Fruit fly (Drosophila melanogaster): ENCODE measurements around the gene CG5114.

Gene CG5114

dm6 chr3L:14945961-14946466 lies 36.6 kb upstream of the CG5114 start, which contains the start of gene BobA:
Gene BobA, minus strand, starts transcription at chr3L:14946125.
- TF ChIP-seq CG15336 (GFP tag; IDR thresholded peaks at IDR 0.05) (no peak), CG31627 (GFP tag; optimal IDR thresholded peaks at IDR 0.05) (no peak), fkh (GFP tag; optimal IDR thresholded peaks at IDR 0.05) (no peak), CG4318 (GFP tag; optimal IDR thresholded peaks at IDR 0.05) (no peak), Met (GFP tag; optimal IDR thresholded peaks at IDR 0.05) (no peak), lz (GFP tag; optimal IDR thresholded peaks at IDR 0.05) (no peak), Hr38 (GFP tag; optimal IDR thresholded peaks at IDR 0.05) (no peak), esn (GFP tag; optimal IDR thresholded peaks at IDR 0.05) (no peak), Sox102F (GFP tag; optimal IDR thresholded peaks at IDR 0.05) (no peak), eg (GFP tag; IDR thresholded peaks at IDR 0.05) (no peak)

DNA sequence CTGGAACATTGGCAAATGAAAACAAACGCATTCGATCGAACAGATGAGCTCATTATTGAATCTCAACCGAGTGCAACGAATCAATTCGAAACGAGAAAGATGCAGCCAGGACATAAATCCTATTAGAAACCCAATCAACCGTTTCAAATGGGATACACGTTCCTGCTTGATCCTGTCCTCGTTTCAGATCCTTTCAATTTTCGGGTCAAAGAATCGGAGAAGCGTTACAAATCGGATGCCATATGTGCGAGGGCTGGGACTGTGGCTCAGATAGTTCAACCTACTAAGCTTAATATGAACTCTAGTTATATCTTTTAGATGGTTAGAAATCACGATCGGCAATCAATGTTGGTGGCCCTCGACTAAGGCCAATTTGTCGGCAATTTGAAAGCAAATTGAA lies 32.7 kb upstream of the CG5114 start:
- TF ChIP-seq Sox14 (GFP tag; optimal IDR thresholded peaks at IDR 0.05) = no peak
- no peak for TF ChIP-seq Met (GFP tag; optimal IDR thresholded peaks at IDR 0.05)
- no peak for TF ChIP-seq Lpt (GFP tag; optimal IDR thresholded peaks at IDR 0.05)
- no peak for TF ChIP-seq CG8319 (GFP tag; optimal IDR thresholded peaks at IDR 0.05)
- no peak for TF ChIP-seq fkh (GFP tag; optimal IDR thresholded peaks at IDR 0.05)
- TF ChIP-seq CG11902 (GFP tag; optimal IDR thresholded peaks at IDR 0.05) = no peak

- TF ChIP-seq fkh (GFP tag; optimal IDR thresholded peaks at IDR 0.05) (no peak), fd59A (GFP tag; optimal IDR thresholded peaks at IDR 0.05) (no peak), pdm3 (GFP tag; optimal IDR thresholded peaks at IDR 0.05) (no peak), dac (GFP tag; optimal IDR thresholded peaks at IDR 0.05) (no peak)
These were observed 29.6 kb upstream of the CG5114 start for dm6 chr3L:14952858-14953669.

- TF ChIP-seq fkh (GFP tag; optimal IDR thresholded peaks at IDR 0.05) (peak; percentile 93), CG32006 (GFP tag; optimal IDR thresholded peaks at IDR 0.05) (no peak)
These were observed 26.2 kb upstream of the CG5114 start for dm6 chr3L:14956288-14957032.

- TF ChIP-seq CG6808 (GFP tag; optimal IDR thresholded peaks at IDR 0.05) (no peak), CG3919 (GFP tag; optimal IDR thresholded peaks at IDR 0.05) (no peak), Sox15 (GFP tag; optimal IDR thresholded peaks at IDR 0.05) (no peak)
These were observed 25.7 kb upstream of the CG5114 start for dm6 chr3L:14957033-14957328.

DNA sequence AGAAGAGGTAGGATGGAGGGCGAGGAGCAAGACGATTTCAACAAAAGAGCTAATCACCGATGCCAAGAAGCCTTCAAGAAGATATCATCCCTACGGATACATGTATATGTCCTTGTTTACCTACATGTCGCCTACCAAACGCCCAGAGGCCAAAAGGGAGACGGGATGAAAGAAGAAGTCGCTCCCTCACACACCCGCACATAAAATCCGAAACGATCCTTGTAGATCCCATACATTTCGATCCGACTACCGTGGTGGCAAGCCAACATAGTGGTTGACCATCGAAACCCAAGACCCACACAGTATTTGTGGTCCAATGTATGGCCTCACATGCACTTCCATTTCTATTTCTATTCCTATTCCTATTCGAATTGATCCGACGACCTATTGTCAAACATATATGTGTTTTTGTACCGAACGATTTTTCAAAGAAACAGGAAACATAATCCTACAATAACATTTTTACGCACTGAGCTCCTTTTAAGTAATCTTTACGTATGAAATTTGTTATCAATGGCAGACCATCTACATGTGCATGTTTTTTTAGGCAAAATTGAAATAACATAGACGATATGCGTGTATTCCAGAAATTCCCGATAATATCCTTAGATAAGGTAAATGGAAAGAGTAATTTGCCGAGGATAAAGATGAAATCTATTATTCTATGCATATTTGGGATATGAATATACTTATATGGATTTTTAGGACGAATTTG lies 23.9 kb upstream of the CG5114 start:
- TF ChIP-seq achi (GFP tag; optimal IDR thresholded peaks at IDR 0.05) (no peak), CG31627 (GFP tag; optimal IDR thresholded peaks at IDR 0.05) (no peak), CG11902 (GFP tag; optimal IDR thresholded peaks at IDR 0.05) (no peak), fd59A (GFP tag; optimal IDR thresholded peaks at IDR 0.05) (no peak), CG3032 (tag; optimal IDR thresholded peaks at IDR 0.05) (no peak), Eip78C (GFP tag) (no peak), CG10631 (GFP tag; optimal IDR thresholded peaks at IDR 0.05) (no peak), lz (GFP tag; optimal IDR thresholded peaks at IDR 0.05) (no peak), Sox14 (GFP tag; optimal IDR thresholded peaks at IDR 0.05) (no peak), spab (GFP tag; optimal IDR thresholded peaks at IDR 0.05) (no peak), CG6808 (GFP tag; optimal IDR thresholded peaks at IDR 0.05) (no peak), CG6792 (GFP tag; optimal IDR thresholded peaks at IDR 0.05) (no peak), CG6276 (GFP tag; optimal IDR thresholded peaks at IDR 0.05) (no peak), fd85E (GFP tag; optimal IDR thresholded peaks at IDR 0.05) (no peak), CG32006 (GFP tag; optimal IDR thresholded peaks at IDR 0.05) (no peak), CG6163 (GFP tag; IDR thresholded peaks at IDR 0.05) (no peak), Gug (GFP tag; IDR thresholded peaks at IDR 0.05) (no peak), Smox (GFP tag; optimal IDR thresholded peaks at IDR 0.05) (no peak), Sox15 (GFP tag; optimal IDR thresholded peaks at IDR 0.05) (no peak)
